Fruit fly (Drosophila melanogaster): ENCODE results near the gene CG5026.

CG5026 gene

dm6 chr3L:8997686-8998239 lies 29.4 kb downstream of the CG5026 start, which contains the start of the genes smg and CG5087 (continued):
- TF ChIP-seq Dip2 (GFP tag; IDR thresholded peaks at IDR 0.05) (no peak), dpn (GFP tag; optimal IDR thresholded peaks at IDR 0.05) (peak; percentile 49 to 73), CG9876 (GFP tag; optimal IDR thresholded peaks at IDR 0.05) (peak; percentile 46), CG6272 (GFP tag; IDR thresholded peaks at IDR 0.05) (no peak), Atf-2 (GFP tag; optimal IDR thresholded peaks at IDR 0.05) (peak; percentile 18), CG33213 (GFP tag; optimal IDR thresholded peaks at IDR 0.05) (peak; percentile 93), tin (GFP tag; optimal IDR thresholded peaks at IDR 0.05) (peak; percentile 42), twi (tag; optimal IDR thresholded peaks at IDR 0.05) (no peak), Mad (GFP tag; optimal IDR thresholded peaks at IDR 0.05) (peak; percentile 27), Hsf (GFP tag; optimal IDR thresholded peaks at IDR 0.05) (peak; percentile 19), scrt (GFP tag; optimal IDR thresholded peaks at IDR 0.05) (no peak), CG6791 (GFP tag; IDR thresholded peaks at IDR 0.05; ENCODE audit: partially characterized antibody) (peak; percentile 85), abd-A (tag; optimal IDR thresholded peaks at IDR 0.05) (peak; percentile 96), CG17361 (GFP tag; IDR thresholded peaks at IDR 0.05) (peak; percentile 11; the same call in 1 of the 3 replicates), bab2 (GFP tag; optimal IDR thresholded peaks at IDR 0.05) (peak; percentile 14), CG3407 (GFP tag; optimal IDR thresholded peaks at IDR 0.05) (no peak), CG13123 (GFP tag; optimal IDR thresholded peaks at IDR 0.05) (peak; percentile 1), HmgD (GFP tag; optimal IDR thresholded peaks at IDR 0.05) (peak; percentile 88), Atf6 (GFP tag; IDR thresholded peaks at IDR 0.05) (no peak), CG5953 (GFP tag; IDR thresholded peaks at IDR 0.05) (no peak), phol (tag; optimal IDR thresholded peaks at IDR 0.05) (peak; percentile 72), Ptx1 (GFP tag; IDR thresholded peaks at IDR 0.05) (no peak), CG9932 (GFP tag; IDR thresholded peaks at IDR 0.05) (peak; percentile 80), Dref (GFP tag; IDR thresholded peaks at IDR 0.05) (peak; percentile 98), repo (GFP tag; optimal IDR thresholded peaks at IDR 0.05) (peak; percentile 63), Asciz (GFP tag; optimal IDR thresholded peaks at IDR 0.05) (no peak), bbx (GFP tag; IDR thresholded peaks at IDR 0.05; ENCODE audit: partially characterized antibody) (peak; percentile 71), CG13287 (GFP tag; IDR thresholded peaks at IDR 0.05; ENCODE audit: partially characterized antibody) (peak; percentile 76), tup (GFP tag; optimal IDR thresholded peaks at IDR 0.05) (no peak), CG11093 (GFP tag; IDR thresholded peaks at IDR 0.05) (no peak), wor (GFP tag; IDR thresholded peaks at IDR 0.05) (no peak), eyg (GFP tag; optimal IDR thresholded peaks at IDR 0.05) (peak; percentile 17), Rfx (GFP tag; IDR thresholded peaks at IDR 0.05) (peak; percentile 77), BEAF-32 (GFP tag; optimal IDR thresholded peaks at IDR 0.05) (peak; percentile 76), klu (GFP tag; IDR thresholded peaks at IDR 0.05) (no peak), CTCF (GFP tag; optimal IDR thresholded peaks at IDR 0.05) (peak; percentile 71), Ada2b (GFP tag; IDR thresholded peaks at IDR 0.05) (no peak), CG7786 (GFP tag; optimal IDR thresholded peaks at IDR 0.05) (peak; percentile 8), usp (GFP tag; optimal IDR thresholded peaks at IDR 0.05) (no peak), ems (GFP tag; optimal IDR thresholded peaks at IDR 0.05) (peak; percentile 40), zf30C (GFP tag; optimal IDR thresholded peaks at IDR 0.05) (no peak), HLH54F (GFP tag; optimal IDR thresholded peaks at IDR 0.05) (peak; percentile 61), pros (GFP tag; optimal IDR thresholded peaks at IDR 0.05) (no peak), Dbx (GFP tag; IDR thresholded peaks at IDR 0.05) (peak; percentile 69), Hr39 (optimal IDR thresholded peaks at IDR 0.05) (no peak), ci (GFP tag; IDR thresholded peaks at IDR 0.05) (peak; percentile 60; the same call in 1 of the 3 replicates), CG34224 (GFP tag; IDR thresholded peaks at IDR 0.05; ENCODE audit: partially characterized antibody) (no peak; the same call in 2 of the 3 replicates), nmo (GFP tag; optimal IDR thresholded peaks at IDR 0.05) (peak; percentile 71), CG42726 (GFP tag; IDR thresholded peaks at IDR 0.05; ENCODE audit: partially characterized antibody) (peak; percentile 85; the same call in 1 of the 2 replicates), Mrtf (GFP tag; IDR thresholded peaks at IDR 0.05) (no peak), kah (GFP tag; optimal IDR thresholded peaks at IDR 0.05) (no peak), CG11398 (GFP tag; optimal IDR thresholded peaks at IDR 0.05) (peak; percentile 56)
